Fruit fly (Drosophila melanogaster) whole organism, embryonic: Measurements from ENCODE around the gene Tsp5D.

Source experiments
- Bdp1 ChIP-seq: fragments of 200-800 bp; sonication (Bioruptor generic); optimal IDR thresholded peaks from 3 replicates; lab custom pipeline; 2016; ENCODE audit warnings: missing biosample characterization, missing genetic modification characterization
- CG1024 ChIP-seq: fragments of 200-800 bp; sonication (Bioruptor generic); IDR thresholded peaks from 2 replicates; pipeline ENCODE4 v1.3.6; 2022; ENCODE audit warnings: missing biosample characterization, missing genetic modification characterization
- CG10274 ChIP-seq: fragments of 200-800 bp; sonication (Bioruptor generic); optimal IDR thresholded peaks from 3 replicates; lab custom pipeline; 2017; ENCODE audit warnings: missing biosample characterization, mild to moderate bottlenecking, missing genetic modification characterization
- CG10654 ChIP-seq: fragments of 200-800 bp; sonication (Bioruptor generic); optimal IDR thresholded peaks from 2 replicates; lab custom pipeline; 2016; ENCODE audit warnings: missing biosample characterization, missing genetic modification characterization
- CG13287 ChIP-seq: fragments of 200-800 bp; sonication (Bioruptor generic); IDR thresholded peaks from 2 replicates; pipeline ENCODE4 v1.3.6; 2022; ENCODE audit warnings: missing biosample characterization, missing genetic modification characterization; ENCODE audit not compliant: partially characterized antibody
- CG15073 ChIP-seq: fragments of 200-800 bp; sonication (Bioruptor generic); optimal IDR thresholded peaks from 2 replicates; lab custom pipeline; 2016; ENCODE audit warnings: missing biosample characterization, missing genetic modification characterization
- CG1529 ChIP-seq: fragments of 200-800 bp; sonication (Bioruptor generic); optimal IDR thresholded peaks from 3 replicates; lab custom pipeline; 2018; ENCODE audit warnings: missing biosample characterization, missing genetic modification characterization
- CG16779 ChIP-seq: fragments of 200-800 bp; sonication (Bioruptor generic); IDR thresholded peaks from 2 replicates; pipeline ENCODE4 v1.3.6; 2022; ENCODE audit warnings: missing biosample characterization, missing genetic modification characterization
- CG16815 ChIP-seq: fragments of 200-800 bp; sonication (Bioruptor generic); optimal IDR thresholded peaks from 3 replicates; lab custom pipeline; 2017; ENCODE audit warnings: missing biosample characterization, mild to moderate bottlenecking, missing genetic modification characterization
- CG17186 ChIP-seq: fragments of 200-800 bp; sonication (Bioruptor generic); optimal IDR thresholded peaks from 3 replicates; lab custom pipeline; 2017; ENCODE audit warnings: missing biosample characterization, missing genetic modification reagents, missing genetic modification characterization
- CG17361 ChIP-seq: fragments of 200-800 bp; sonication (Bioruptor generic); IDR thresholded peaks from 3 replicates; pipeline ENCODE4 v1.3.6; 2022; ENCODE audit warnings: missing biosample characterization, missing genetic modification characterization
- CG17612 ChIP-seq: fragments of 200-800 bp; sonication (Bioruptor generic); IDR thresholded peaks from 2 replicates; pipeline ENCODE4 v1.3.6; 2022; ENCODE audit warnings: missing biosample characterization, missing genetic modification characterization
- CG18011 ChIP-seq: fragments of 200-800 bp; sonication (Bioruptor generic); optimal IDR thresholded peaks from 2 replicates; lab custom pipeline; 2017; ENCODE audit warnings: missing biosample characterization, missing genetic modification characterization, mild to moderate bottlenecking, moderate library complexity, missing genotype
- CG18764 ChIP-seq: fragments of 200-800 bp; sonication (Bioruptor generic); optimal IDR thresholded peaks from 3 replicates; lab custom pipeline; 2016; ENCODE audit warnings: missing biosample characterization, missing genetic modification characterization
- CG32767 ChIP-seq: fragments of 200-800 bp; sonication (Bioruptor generic); IDR thresholded peaks from 2 replicates; pipeline ENCODE4 v1.3.6; 2022; ENCODE audit warnings: missing biosample characterization, missing genetic modification characterization
- CG7357 ChIP-seq: fragments of 200-800 bp; sonication (Bioruptor generic); IDR thresholded peaks from 3 replicates; pipeline ENCODE4 v1.3.6; 2022; ENCODE audit warnings: missing biosample characterization, missing genetic modification characterization
- CG7745 ChIP-seq: fragments of 200-800 bp; sonication (Bioruptor generic); optimal IDR thresholded peaks from 2 replicates; lab custom pipeline; 2018; ENCODE audit warnings: missing biosample characterization, mild to moderate bottlenecking, missing genetic modification characterization, moderate library complexity
- CG7987 ChIP-seq: fragments of 200-800 bp; sonication (Bioruptor generic); optimal IDR thresholded peaks from 2 replicates; lab custom pipeline; 2018; ENCODE audit warnings: missing biosample characterization, mild to moderate bottlenecking, missing genetic modification characterization, moderate library complexity
- CG8281 ChIP-seq: fragments of 200-800 bp; sonication (Bioruptor generic); optimal IDR thresholded peaks from 2 replicates; lab custom pipeline; 2018; ENCODE audit warnings: missing biosample characterization, mild to moderate bottlenecking, missing genetic modification characterization, moderate library complexity
- CG8924 ChIP-seq: fragments of 200-800 bp; optimal IDR thresholded peaks from 3 replicates; lab custom pipeline; 2019; ENCODE audit warnings: missing biosample characterization, mild to moderate bottlenecking, missing genetic modification characterization, moderate library complexity
- CHES-1-like ChIP-seq: fragments of 200-800 bp; sonication (Bioruptor generic); optimal IDR thresholded peaks from 2 replicates; lab custom pipeline; 2016; ENCODE audit warnings: missing biosample characterization, missing genetic modification characterization
- Dip2 ChIP-seq: fragments of 200-800 bp; sonication (Bioruptor generic); IDR thresholded peaks from 2 replicates; pipeline ENCODE4 v1.3.6; 2022; ENCODE audit warnings: missing biosample characterization, missing genetic modification characterization
- Doc3 ChIP-seq: fragments of 200-800 bp; sonication (Bioruptor generic); IDR thresholded peaks from 3 replicates; pipeline ENCODE4 v1.3.6; 2022; ENCODE audit warnings: missing biosample characterization, missing genetic modification characterization; ENCODE audit not compliant: partially characterized antibody
- Dp ChIP-seq: fragments of 200-800 bp; sonication (Bioruptor generic); optimal IDR thresholded peaks from 2 replicates; lab custom pipeline; 2018; ENCODE audit warnings: missing biosample characterization, mild to moderate bottlenecking, missing genetic modification characterization, moderate library complexity
- Ets97D ChIP-seq: fragments of 200-800 bp; sonication (Bioruptor generic); optimal IDR thresholded peaks from 3 replicates; lab custom pipeline; 2016; ENCODE audit warnings: missing biosample characterization, missing genetic modification characterization
- Fer3 ChIP-seq: fragments of 200-800 bp; sonication (Bioruptor generic); optimal IDR thresholded peaks from 2 replicates; lab custom pipeline; 2018; ENCODE audit warnings: missing biosample characterization, mild to moderate bottlenecking, missing genetic modification characterization, moderate library complexity
- Gug ChIP-seq: fragments of 200-800 bp; sonication (Bioruptor generic); IDR thresholded peaks from 4 replicates; pipeline ENCODE4 v1.3.6; 2022; ENCODE audit warnings: missing biosample characterization, missing genetic modification characterization
- H2.0 ChIP-seq: fragments of 200-800 bp; sonication (Bioruptor generic); IDR thresholded peaks from 2 replicates; pipeline ENCODE4 v1.3.6; 2022; ENCODE audit warnings: missing biosample characterization, missing genetic modification characterization
- Oaz ChIP-seq: fragments of 200-800 bp; sonication (Bioruptor generic); IDR thresholded peaks from 2 replicates; pipeline ENCODE4 v1.3.6; 2022; ENCODE audit warnings: missing biosample characterization, missing genetic modification characterization
- Tbp ChIP-seq: fragments of >200 bp; optimal IDR thresholded peaks from 2 replicates; lab custom pipeline; 2018; ENCODE audit warnings: missing biosample characterization, missing genetic modification characterization
- Trl ChIP-seq, 3 experiments: fragments of >200 bp in 2 of 3; fragments of 200-800 bp in 1 of 3; sonication (Bioruptor generic) in 1 of 3; optimal IDR thresholded peaks; 2 replicates in 1 of 3; 3 replicates in 2 of 3; lab custom pipeline; 2016 to 2017; ENCODE audit warnings: missing biosample characterization in 1 of 3, missing genetic modification characterization in 1 of 3
- amos ChIP-seq: fragments of 200-800 bp; sonication (Bioruptor generic); IDR thresholded peaks from 2 replicates; pipeline ENCODE4 v1.3.6; 2022; ENCODE audit warnings: missing biosample characterization, missing genetic modification characterization; ENCODE audit not compliant: partially characterized antibody
- cwo ChIP-seq: fragments of 200-800 bp; sonication (Bioruptor generic); optimal IDR thresholded peaks from 3 replicates; lab custom pipeline; 2017; ENCODE audit warnings: missing biosample characterization, missing genetic modification characterization, mild to moderate bottlenecking, moderate library complexity, missing genetic modification reagents
- dan ChIP-seq: fragments of 200-800 bp; sonication (Bioruptor generic); IDR thresholded peaks from 2 replicates; pipeline ENCODE4 v1.3.6; 2022; ENCODE audit warnings: missing biosample characterization, missing genetic modification characterization
- eyg ChIP-seq: fragments of 200-800 bp; sonication (Bioruptor generic); optimal IDR thresholded peaks from 3 replicates; lab custom pipeline; 2016; ENCODE audit warnings: missing biosample characterization, missing genetic modification characterization
- jing ChIP-seq: fragments of 200-800 bp; sonication (Bioruptor generic); optimal IDR thresholded peaks from 2 replicates; lab custom pipeline; 2018; ENCODE audit warnings: missing biosample characterization, mild to moderate bottlenecking, missing genetic modification characterization
- klu ChIP-seq: fragments of 200-800 bp; sonication (Bioruptor generic); IDR thresholded peaks from 2 replicates; pipeline ENCODE4 v1.3.6; 2022; ENCODE audit warnings: missing biosample characterization, missing genetic modification characterization
- lov ChIP-seq, 2 experiments: fragments of 200-800 bp in 1 of 2; fragments of >200 bp in 1 of 2; sonication (Bioruptor generic) in 1 of 2; IDR thresholded peaks in 1 of 2; optimal IDR thresholded peaks in 1 of 2; 2 replicates in 1 of 2; 3 replicates in 1 of 2; pipeline versions ENCODE4 v1.3.6 to Lab custom; 2017 to 2022; ENCODE audit warnings: missing biosample characterization in 1 of 2, missing genetic modification characterization in 1 of 2
- maf-S ChIP-seq: fragments of 200-800 bp; sonication (Bioruptor generic); optimal IDR thresholded peaks from 2 replicates; lab custom pipeline; 2016; ENCODE audit warnings: missing biosample characterization, missing genetic modification characterization
- mam ChIP-seq: fragments of 200-800 bp; sonication (Bioruptor generic); optimal IDR thresholded peaks from 3 replicates; lab custom pipeline; 2016; ENCODE audit warnings: missing biosample characterization, missing genetic modification characterization
- nerfin-1 ChIP-seq: fragments of 200-800 bp; sonication (Bioruptor generic); optimal IDR thresholded peaks from 3 replicates; lab custom pipeline; 2019; ENCODE audit warnings: missing biosample characterization, mild to moderate bottlenecking, missing genetic modification characterization, moderate library complexity
- onecut ChIP-seq: fragments of 200-800 bp; sonication (Bioruptor generic); IDR thresholded peaks from 2 replicates; pipeline ENCODE4 v1.3.6; 2022; ENCODE audit warnings: missing biosample characterization, missing genetic modification characterization
- otp ChIP-seq: fragments of 200-800 bp; sonication (Bioruptor generic); IDR thresholded peaks from 3 replicates; pipeline ENCODE4, ENCODE4 v1.3.6; 2022; ENCODE audit warnings: missing biosample characterization, missing genetic modification characterization
- pho ChIP-seq: fragments of 200-800 bp; sonication (Bioruptor generic); optimal IDR thresholded peaks from 2 replicates; lab custom pipeline; 2016; ENCODE audit warnings: missing biosample characterization, missing genetic modification characterization
- pnt ChIP-seq: fragments of 200-800 bp; sonication (Bioruptor generic); optimal IDR thresholded peaks from 3 replicates; lab custom pipeline; 2016; ENCODE audit warnings: missing biosample characterization, missing genetic modification characterization
- repo ChIP-seq: fragments of 200-800 bp; sonication (Bioruptor generic); optimal IDR thresholded peaks from 2 replicates; lab custom pipeline; 2016; ENCODE audit warnings: missing biosample characterization, missing genetic modification characterization
- ro ChIP-seq: fragments of 200-800 bp; sonication (Bioruptor generic); IDR thresholded peaks from 2 replicates; pipeline ENCODE4 v1.3.6; 2022; ENCODE audit warnings: missing biosample characterization, missing genetic modification characterization
- tup ChIP-seq: fragments of 200-800 bp; sonication (Bioruptor generic); optimal IDR thresholded peaks from 2 replicates; lab custom pipeline; 2016; ENCODE audit warnings: missing biosample characterization, mild to moderate bottlenecking, missing genetic modification characterization, moderate library complexity
- unc-4 ChIP-seq: fragments of 200-800 bp; sonication (Bioruptor generic); IDR thresholded peaks from 2 replicates; pipeline ENCODE4 v1.3.6; 2022; ENCODE audit warnings: missing biosample characterization, missing genetic modification characterization; ENCODE audit not compliant: partially characterized antibody
- zen2 ChIP-seq: fragments of 200-800 bp; sonication (Bioruptor generic); IDR thresholded peaks from 3 replicates; pipeline ENCODE4 v1.3.6; 2022; ENCODE audit warnings: missing biosample characterization, missing genetic modification characterization; ENCODE audit not compliant: partially characterized antibody

The Tsp5D gene

DNA sequence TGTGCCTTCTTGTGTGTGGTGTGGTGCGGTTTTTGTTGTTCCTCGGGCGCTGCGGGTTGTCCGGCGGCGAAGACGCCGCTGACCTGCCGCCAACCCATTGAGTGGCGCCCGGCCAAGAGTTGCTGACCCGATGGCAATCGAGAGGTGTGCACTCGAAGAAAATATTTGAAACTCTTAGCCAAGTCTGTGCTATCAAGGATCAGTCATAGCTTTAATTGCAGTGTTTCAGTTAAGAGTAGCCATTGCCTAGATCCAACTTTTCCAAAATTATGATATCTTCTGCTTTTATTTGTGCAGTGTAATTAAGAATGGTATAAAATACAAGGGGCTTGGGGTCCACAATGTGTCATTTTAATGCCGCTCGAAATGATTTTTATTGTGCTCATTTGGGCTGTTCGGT is 50.0 kb downstream of the Tsp5D start (continued):
- no peak; the same call in 2 of the 3 replicates for TF ChIP-seq CG7357 (GFP tag; lab: Robert Waterston, UW)
- TF ChIP-seq CG17612 = no peak
- TF ChIP-seq CG10274 = no peak
- peak; percentile 30 for TF ChIP-seq CG1529 (GFP tag; lab: Kevin White, UChicago)
- no peak for TF ChIP-seq CG17186 (GFP tag; lab: Kevin White, UChicago)
- TF ChIP-seq Fer3 (tag; lab: Kevin White, UChicago) = no peak
- no peak for TF ChIP-seq CG15073 (GFP tag; lab: Kevin White, UChicago)
- no peak for TF ChIP-seq mam
- no peak for TF ChIP-seq unc-4 (GFP tag; lab: Robert Waterston, UW)
- peak; percentile 42; the same call in 2 of the 4 replicates for TF ChIP-seq Gug
- TF ChIP-seq CG7987 = no peak
- TF ChIP-seq nerfin-1 (tag; lab: Kevin White, UChicago) = no peak
- TF ChIP-seq pnt (GFP tag; lab: Kevin White, UChicago) = peak; percentile 30
- TF ChIP-seq repo (GFP tag; lab: Kevin White, UChicago) = peak; percentile 55
- TF ChIP-seq CG16779 (GFP tag; lab: Robert Waterston, UW) = no peak
- peak; percentile 45 for TF ChIP-seq H2.0 (GFP tag; lab: Robert Waterston, UW)
- peak; percentile 0 for TF ChIP-seq CG7745 (tag; lab: Kevin White, UChicago)
- TF ChIP-seq CG32767 (GFP tag; lab: Robert Waterston, UW) = peak; percentile 42; the same call in 1 of the 2 replicates
- no peak for TF ChIP-seq zen2 (GFP tag; lab: Robert Waterston, UW)
- peak; percentile 18 for TF ChIP-seq Bdp1 (GFP tag; lab: Kevin White, UChicago)
- no peak for TF ChIP-seq Ets97D (GFP tag; lab: Kevin White, UChicago)
- no peak for TF ChIP-seq lov (optimal IDR thresholded peaks at IDR 0.05; lab: Kevin White, UChicago)
- TF ChIP-seq lov (GFP tag; IDR thresholded peaks at IDR 0.05; lab: Robert Waterston, UW) = peak; percentile 68; the same call in 2 of the 3 replicates
- TF ChIP-seq cwo (GFP tag; lab: Kevin White, UChicago) = no peak
- peak; percentile 44 for TF ChIP-seq jing (GFP tag; lab: Kevin White, UChicago)
- no peak for TF ChIP-seq CG8281 (tag; lab: Kevin White, UChicago)
- TF ChIP-seq CG16815 = peak; percentile 61
- TF ChIP-seq dan (GFP tag; lab: Robert Waterston, UW) = no peak
- TF ChIP-seq amos (GFP tag; lab: Robert Waterston, UW) = no peak
- no peak for TF ChIP-seq onecut (GFP tag; lab: Robert Waterston, UW)
- 0 out of 2 replicates have a peak, but pooled peaks have one; percentile 45 for TF ChIP-seq CG1024 (GFP tag; lab: Robert Waterston, UW)
- TF ChIP-seq CG17361 (GFP tag; lab: Robert Waterston, UW) = peak; percentile 53; the same call in 1 of the 3 replicates
- no peak for TF ChIP-seq CG13287 (GFP tag; lab: Robert Waterston, UW)
- no peak for TF ChIP-seq Dp (GFP tag; lab: Kevin White, UChicago)
- TF ChIP-seq tup (GFP tag; lab: Kevin White, UChicago) = no peak
- TF ChIP-seq otp (GFP tag; lab: Robert Waterston, UW) = 0 out of 3 replicates have a peak, but pooled peaks have one; percentile 39
- TF ChIP-seq maf-S (GFP tag; lab: Kevin White, UChicago) = peak; percentile 29
- TF ChIP-seq CG10654 (GFP tag; lab: Kevin White, UChicago) = peak; percentile 40
- no peak for TF ChIP-seq klu (GFP tag; lab: Robert Waterston, UW)
- TF ChIP-seq pho (GFP tag; lab: Kevin White, UChicago) = no peak
- peak; percentile 2 for TF ChIP-seq CG18764 (GFP tag; lab: Kevin White, UChicago)
- TF ChIP-seq eyg (GFP tag; lab: Kevin White, UChicago) = no peak
- TF ChIP-seq Doc3 (GFP tag; lab: Robert Waterston, UW) = no peak
- no peak for TF ChIP-seq Trl (optimal IDR thresholded peaks at IDR 0.05; lab: Kevin White, UChicago)
- TF ChIP-seq Trl (GFP tag; optimal IDR thresholded peaks at IDR 0.05; lab: Kevin White, UChicago) = no peak
- TF ChIP-seq ro = no peak
- peak; percentile 53 for TF ChIP-seq CG8924
- TF ChIP-seq Dip2 = no peak
- TF ChIP-seq Oaz = no peak
- peak; percentile 16 for TF ChIP-seq CHES-1-like
- TF ChIP-seq Tbp (GFP tag; lab: Kevin White, UChicago) = no peak
- no peak for TF ChIP-seq CG18011
